In genomic region chr2L:20647240-20647908, dm6 we compare ENCODE assay signal across 1 fruit fly cellular context.
TF ChIP-seq lines count a peak whose summit lies in the region.

No protein-coding gene starts in this region.

TF ChIP-seq in whole organism, embryonic, 481 proteins besides CTCF, POLR2A, EP300 and RAD21 (continued from another document and continues in another):
- no peak for TF ChIP-seq lov (optimal IDR thresholded peaks at IDR 0.05; lab: Kevin White, UChicago)
- TF ChIP-seq lov (GFP tag; IDR thresholded peaks at IDR 0.05; lab: Robert Waterston, UW), result no peak
- peak; percentile 65 for TF ChIP-seq Dp (GFP tag; optimal IDR thresholded peaks at IDR 0.05; lab: Kevin White, UChicago)
- no peak for TF ChIP-seq CG11085 (GFP tag; IDR thresholded peaks at IDR 0.05; lab: Robert Waterston, UW)
- TF ChIP-seq ac (GFP tag; optimal IDR thresholded peaks at IDR 0.05; lab: Kevin White, UChicago), result no peak
- TF ChIP-seq CG8924 (tag; optimal IDR thresholded peaks at IDR 0.05; lab: Kevin White, UChicago), result no peak
- TF ChIP-seq fru (optimal IDR thresholded peaks at IDR 0.05; lab: Kevin White, UChicago), result no peak
- TF ChIP-seq CG3838 (GFP tag; optimal IDR thresholded peaks at IDR 0.05; lab: Kevin White, UChicago), result no peak
- no peak for TF ChIP-seq CG10321 (GFP tag; IDR thresholded peaks at IDR 0.05; lab: Robert Waterston, UW)
- TF ChIP-seq CG15696 (tag; optimal IDR thresholded peaks at IDR 0.05; lab: Kevin White, UChicago), result no peak
- TF ChIP-seq Vsx1 (GFP tag; optimal IDR thresholded peaks at IDR 0.05; lab: Kevin White, UChicago), result no peak
- TF ChIP-seq danr (GFP tag; IDR thresholded peaks at IDR 0.05; lab: Robert Waterston, UW), result no peak
- TF ChIP-seq CG2129 (GFP tag; IDR thresholded peaks at IDR 0.05; lab: Robert Waterston, UW; ENCODE audit: partially characterized antibody), result no peak
- no peak for TF ChIP-seq NC2α (GFP tag; optimal IDR thresholded peaks at IDR 0.05; lab: Kevin White, UChicago)
- TF ChIP-seq CG17912 (GFP tag; optimal IDR thresholded peaks at IDR 0.05; lab: Kevin White, UChicago), result no peak
- TF ChIP-seq CG31441 (GFP tag; IDR thresholded peaks at IDR 0.05; lab: Robert Waterston, UW), result no peak
- no peak for TF ChIP-seq zfh2 (GFP tag; optimal IDR thresholded peaks at IDR 0.05; lab: Kevin White, UChicago)
- TF ChIP-seq CG9932 (GFP tag; IDR thresholded peaks at IDR 0.05; lab: Robert Waterston, UW), result no peak
- peak; percentile 49 for TF ChIP-seq trem (tag; optimal IDR thresholded peaks at IDR 0.05; lab: Kevin White, UChicago)
- TF ChIP-seq Drgx (GFP tag; IDR thresholded peaks at IDR 0.05; lab: Robert Waterston, UW), result no peak
- no peak for TF ChIP-seq Hr78 (GFP tag; optimal IDR thresholded peaks at IDR 0.05; lab: Kevin White, UChicago)
- TF ChIP-seq CG2120 (GFP tag; optimal IDR thresholded peaks at IDR 0.05; lab: Kevin White, UChicago), result no peak
- TF ChIP-seq esg (GFP tag; conservative IDR thresholded peaks at IDR 0.05; lab: Robert Waterston, UW), result no peak
- no peak for TF ChIP-seq CG10979 (tag; optimal IDR thresholded peaks at IDR 0.05; lab: Kevin White, UChicago)
- TF ChIP-seq CG15073 (GFP tag; optimal IDR thresholded peaks at IDR 0.05; lab: Kevin White, UChicago), result no peak
- TF ChIP-seq org-1 (GFP tag; optimal IDR thresholded peaks at IDR 0.05; lab: Kevin White, UChicago), result no peak
- peak; percentile 63 for TF ChIP-seq CG12659 (GFP tag; optimal IDR thresholded peaks at IDR 0.05; lab: Kevin White, UChicago)
- no peak for TF ChIP-seq CG17361 (GFP tag; IDR thresholded peaks at IDR 0.05; lab: Robert Waterston, UW)
- peak; percentile 50 for TF ChIP-seq nmo (GFP tag; optimal IDR thresholded peaks at IDR 0.05; lab: Kevin White, UChicago)
- TF ChIP-seq Scr (GFP tag; IDR thresholded peaks at IDR 0.05; lab: Robert Waterston, UW; ENCODE audit: partially characterized antibody), result no peak
- no peak for TF ChIP-seq CG12071 (GFP tag; optimal IDR thresholded peaks at IDR 0.05; lab: Kevin White, UChicago)
- no peak for TF ChIP-seq cwo (GFP tag; optimal IDR thresholded peaks at IDR 0.05; lab: Kevin White, UChicago)
- no peak for TF ChIP-seq CG3407 (GFP tag; optimal IDR thresholded peaks at IDR 0.05; lab: Kevin White, UChicago)
- no peak for TF ChIP-seq Doc2 (GFP tag; IDR thresholded peaks at IDR 0.05; lab: Robert Waterston, UW)
- no peak for TF ChIP-seq ERR (GFP tag; optimal IDR thresholded peaks at IDR 0.05; lab: Kevin White, UChicago)
- peak in 1 of 2 experiments; percentile 73 for TF ChIP-seq crp (GFP tag; optimal IDR thresholded peaks at IDR 0.05; lab: Kevin White, UChicago)
- no peak for TF ChIP-seq CG4404 (GFP tag; IDR thresholded peaks at IDR 0.05; lab: Robert Waterston, UW)
- peak; percentile 9 for TF ChIP-seq Bteb2 (GFP tag; optimal IDR thresholded peaks at IDR 0.05; lab: Kevin White, UChicago)
- no peak for TF ChIP-seq chn (GFP tag; optimal IDR thresholded peaks at IDR 0.05; lab: Kevin White, UChicago)
- no peak for TF ChIP-seq sr (GFP tag; IDR thresholded peaks at IDR 0.05; lab: Robert Waterston, UW)
- no peak for TF ChIP-seq CG12236 (GFP tag; optimal IDR thresholded peaks at IDR 0.05; lab: Kevin White, UChicago)
- no peak for TF ChIP-seq Taf1 (GFP tag; IDR thresholded peaks at IDR 0.05; lab: Robert Waterston, UW)
- peak; percentile 74 for TF ChIP-seq pzg (GFP tag; optimal IDR thresholded peaks at IDR 0.05; lab: Kevin White, UChicago)
- TF ChIP-seq Camta (GFP tag; optimal IDR thresholded peaks at IDR 0.05; lab: Kevin White, UChicago), result no peak
- no peak for TF ChIP-seq Nf-YA (GFP tag; IDR thresholded peaks at IDR 0.05; lab: Robert Waterston, UW)
- no peak for TF ChIP-seq corto (GFP tag; optimal IDR thresholded peaks at IDR 0.05; lab: Kevin White, UChicago)
- TF ChIP-seq gce (GFP tag; IDR thresholded peaks at IDR 0.05; lab: Robert Waterston, UW), result no peak
- TF ChIP-seq CG10147 (GFP tag; optimal IDR thresholded peaks at IDR 0.05; lab: Kevin White, UChicago), result peak; percentile 4
- no peak for TF ChIP-seq CG12942 (GFP tag; optimal IDR thresholded peaks at IDR 0.05; lab: Kevin White, UChicago)
- TF ChIP-seq ara (GFP tag; IDR thresholded peaks at IDR 0.05; lab: Robert Waterston, UW), result no peak
- TF ChIP-seq abd-A (tag; optimal IDR thresholded peaks at IDR 0.05; lab: Kevin White, UChicago), result no peak
- no peak for TF ChIP-seq CG10274 (GFP tag; optimal IDR thresholded peaks at IDR 0.05; lab: Kevin White, UChicago)
- TF ChIP-seq CG12219 (GFP tag; optimal IDR thresholded peaks at IDR 0.05; lab: Kevin White, UChicago), result no peak
- peak; percentile 7 for TF ChIP-seq CG13624 (GFP tag; optimal IDR thresholded peaks at IDR 0.05; lab: Kevin White, UChicago)
- TF ChIP-seq CG11456 (GFP tag; IDR thresholded peaks at IDR 0.05; lab: Robert Waterston, UW), result no peak
- TF ChIP-seq CG13287 (GFP tag; IDR thresholded peaks at IDR 0.05; lab: Robert Waterston, UW; ENCODE audit: partially characterized antibody), result no peak
- TF ChIP-seq jigr1 (GFP tag; IDR thresholded peaks at IDR 0.05; lab: Robert Waterston, UW), result no peak
- peak; percentile 30 for TF ChIP-seq Lhr (GFP tag; optimal IDR thresholded peaks at IDR 0.05; lab: Kevin White, UChicago)
- no peak for TF ChIP-seq kni (GFP tag; optimal IDR thresholded peaks at IDR 0.05; lab: Kevin White, UChicago)
- no peak for TF ChIP-seq CkIIα-i1 (GFP tag; IDR thresholded peaks at IDR 0.05; lab: Robert Waterston, UW)
- TF ChIP-seq caup (GFP tag; optimal IDR thresholded peaks at IDR 0.05; lab: Kevin White, UChicago; ENCODE audit: severe bottlenecking), result no peak
- TF ChIP-seq CG8359 (GFP tag; optimal IDR thresholded peaks at IDR 0.05; lab: Kevin White, UChicago; ENCODE audit: borderline replicate concordance), result no peak
- TF ChIP-seq CG10959 (GFP tag; IDR thresholded peaks at IDR 0.05; lab: Robert Waterston, UW), result no peak
- TF ChIP-seq CG31224 (GFP tag; IDR thresholded peaks at IDR 0.05; lab: Robert Waterston, UW), result no peak
- TF ChIP-seq fd64A (GFP tag; optimal IDR thresholded peaks at IDR 0.05; lab: Kevin White, UChicago), result no peak
- no peak for TF ChIP-seq B-H1 (GFP tag; IDR thresholded peaks at IDR 0.05; lab: Robert Waterston, UW)
- TF ChIP-seq Mad (GFP tag; optimal IDR thresholded peaks at IDR 0.05; lab: Kevin White, UChicago), result no peak
- no peak for TF ChIP-seq h (optimal IDR thresholded peaks at IDR 0.05; lab: Kevin White, UChicago)
- TF ChIP-seq rib (GFP tag; IDR thresholded peaks at IDR 0.05; lab: Robert Waterston, UW), result no peak
- no peak for TF ChIP-seq bsh (GFP tag; optimal IDR thresholded peaks at IDR 0.05; lab: Kevin White, UChicago)
- peak; percentile 58 for TF ChIP-seq stwl (tag; optimal IDR thresholded peaks at IDR 0.05; lab: Kevin White, UChicago)
- TF ChIP-seq Sox100B (GFP tag; optimal IDR thresholded peaks at IDR 0.05; lab: Kevin White, UChicago), result no peak
- peak; percentile 11 for TF ChIP-seq Fer3 (tag; optimal IDR thresholded peaks at IDR 0.05; lab: Kevin White, UChicago)
- no peak for TF ChIP-seq CG9215 (GFP tag; IDR thresholded peaks at IDR 0.05; lab: Robert Waterston, UW)
- TF ChIP-seq zen2 (GFP tag; IDR thresholded peaks at IDR 0.05; lab: Robert Waterston, UW; ENCODE audit: partially characterized antibody), result no peak
- no peak for TF ChIP-seq CG6683 (GFP tag; optimal IDR thresholded peaks at IDR 0.05; lab: Kevin White, UChicago)
- TF ChIP-seq bcd (GFP tag; optimal IDR thresholded peaks at IDR 0.05; lab: Kevin White, UChicago), result no peak
- no peak for TF ChIP-seq nerfin-2 (GFP tag; IDR thresholded peaks at IDR 0.05; lab: Robert Waterston, UW; ENCODE audit: partially characterized antibody)
- TF ChIP-seq MESR4 (GFP tag; optimal IDR thresholded peaks at IDR 0.05; lab: Kevin White, UChicago), result peak; percentile 100
- TF ChIP-seq CG1602 (GFP tag; optimal IDR thresholded peaks at IDR 0.05; lab: Kevin White, UChicago), result no peak
- no peak for TF ChIP-seq Hmr (GFP tag; optimal IDR thresholded peaks at IDR 0.05; lab: Kevin White, UChicago)
- no peak for TF ChIP-seq pum (GFP tag; optimal IDR thresholded peaks at IDR 0.05; lab: Kevin White, UChicago)
- no peak for TF ChIP-seq CG7357 (GFP tag; IDR thresholded peaks at IDR 0.05; lab: Robert Waterston, UW)
- no peak for TF ChIP-seq mirr (GFP tag; optimal IDR thresholded peaks at IDR 0.05; lab: Kevin White, UChicago)
- no peak for TF ChIP-seq CG11398 (GFP tag; optimal IDR thresholded peaks at IDR 0.05; lab: Kevin White, UChicago)
- TF ChIP-seq Dref (GFP tag; IDR thresholded peaks at IDR 0.05; lab: Robert Waterston, UW), result no peak
- no peak for TF ChIP-seq CG4282 (GFP tag; optimal IDR thresholded peaks at IDR 0.05; lab: Kevin White, UChicago)
- no peak for TF ChIP-seq D (optimal IDR thresholded peaks at IDR 0.05; lab: Kevin White, UChicago)
- TF ChIP-seq D (GFP tag; optimal IDR thresholded peaks at IDR 0.05; lab: Kevin White, UChicago), result no peak
- no peak for TF ChIP-seq mam (GFP tag; optimal IDR thresholded peaks at IDR 0.05; lab: Kevin White, UChicago)
- TF ChIP-seq CG14441 (GFP tag; IDR thresholded peaks at IDR 0.05; lab: Robert Waterston, UW), result no peak
- no peak for TF ChIP-seq Hsf (GFP tag; optimal IDR thresholded peaks at IDR 0.05; lab: Kevin White, UChicago)
- TF ChIP-seq Abd-B (GFP tag; optimal IDR thresholded peaks at IDR 0.05; lab: Kevin White, UChicago), result no peak
- no peak for TF ChIP-seq Antp (GFP tag; optimal IDR thresholded peaks at IDR 0.05; lab: Kevin White, UChicago)
- TF ChIP-seq CG9817 (tag; optimal IDR thresholded peaks at IDR 0.05; lab: Kevin White, UChicago), result no peak
- TF ChIP-seq CG34376 (GFP tag; optimal IDR thresholded peaks at IDR 0.05; lab: Kevin White, UChicago), result no peak
- peak; percentile 21 for TF ChIP-seq CoRest (tag; optimal IDR thresholded peaks at IDR 0.05; lab: Kevin White, UChicago)
- no peak for TF ChIP-seq Hmx (GFP tag; optimal IDR thresholded peaks at IDR 0.05; lab: Kevin White, UChicago)
- TF ChIP-seq nau (GFP tag; optimal IDR thresholded peaks at IDR 0.05; lab: Kevin White, UChicago), result no peak
- TF ChIP-seq CG32532 (GFP tag; IDR thresholded peaks at IDR 0.05; lab: Robert Waterston, UW), result no peak
- no peak for TF ChIP-seq Hand (GFP tag; optimal IDR thresholded peaks at IDR 0.05; lab: Kevin White, UChicago)
- TF ChIP-seq dan (GFP tag; IDR thresholded peaks at IDR 0.05; lab: Robert Waterston, UW), result no peak
- no peak for TF ChIP-seq pfk (GFP tag; optimal IDR thresholded peaks at IDR 0.05; lab: Kevin White, UChicago)
- TF ChIP-seq Ptx1 (GFP tag; IDR thresholded peaks at IDR 0.05; lab: Robert Waterston, UW), result no peak
- TF ChIP-seq CG16815 (GFP tag; optimal IDR thresholded peaks at IDR 0.05; lab: Kevin White, UChicago), result no peak
- TF ChIP-seq Spps (tag; optimal IDR thresholded peaks at IDR 0.05; lab: Kevin White, UChicago), result no peak
- TF ChIP-seq CG9727 (GFP tag; optimal IDR thresholded peaks at IDR 0.05; lab: Kevin White, UChicago), result no peak
- TF ChIP-seq maf-S (GFP tag; optimal IDR thresholded peaks at IDR 0.05; lab: Kevin White, UChicago), result no peak
- no peak for TF ChIP-seq ci (GFP tag; IDR thresholded peaks at IDR 0.05; lab: Robert Waterston, UW)
- no peak for TF ChIP-seq aop (GFP tag; IDR thresholded peaks at IDR 0.05; lab: Robert Waterston, UW)
- no peak for TF ChIP-seq Kr (GFP tag; optimal IDR thresholded peaks at IDR 0.05; lab: Kevin White, UChicago)
- no peak for TF ChIP-seq Bgb (GFP tag; IDR thresholded peaks at IDR 0.05; lab: Robert Waterston, UW; ENCODE audit: partially characterized antibody)
- peak; percentile 5 for TF ChIP-seq her (GFP tag; optimal IDR thresholded peaks at IDR 0.05; lab: Kevin White, UChicago)
- no peak for TF ChIP-seq CG12104 (GFP tag; optimal IDR thresholded peaks at IDR 0.05; lab: Kevin White, UChicago)
- TF ChIP-seq CG17802 (tag; optimal IDR thresholded peaks at IDR 0.05; lab: Kevin White, UChicago), result no peak
- TF ChIP-seq CG9876 (GFP tag; optimal IDR thresholded peaks at IDR 0.05; lab: Kevin White, UChicago), result no peak
- peak; percentile 96 for TF ChIP-seq dm (GFP tag; optimal IDR thresholded peaks at IDR 0.05; lab: Kevin White, UChicago)
- TF ChIP-seq CG15514 (GFP tag; optimal IDR thresholded peaks at IDR 0.05; lab: Kevin White, UChicago), result peak; percentile 32
- TF ChIP-seq CG10267 (tag; optimal IDR thresholded peaks at IDR 0.05; lab: Kevin White, UChicago), result peak; percentile 24
- no peak for TF ChIP-seq CG31365 (tag; optimal IDR thresholded peaks at IDR 0.05; lab: Kevin White, UChicago)
- no peak for TF ChIP-seq CG3847 (GFP tag; IDR thresholded peaks at IDR 0.05; lab: Robert Waterston, UW)
- no peak for TF ChIP-seq Usf (GFP tag; optimal IDR thresholded peaks at IDR 0.05; lab: Kevin White, UChicago)
- TF ChIP-seq CG8281 (tag; optimal IDR thresholded peaks at IDR 0.05; lab: Kevin White, UChicago), result no peak
- no peak for TF ChIP-seq psq (GFP tag; optimal IDR thresholded peaks at IDR 0.05; lab: Kevin White, UChicago)
- no peak for TF ChIP-seq vnd (GFP tag; IDR thresholded peaks at IDR 0.05; lab: Robert Waterston, UW; ENCODE audit: partially characterized antibody)
- no peak for TF ChIP-seq CG18262 (tag; optimal IDR thresholded peaks at IDR 0.05; lab: Kevin White, UChicago)
- no peak for TF ChIP-seq PHDP (tag; optimal IDR thresholded peaks at IDR 0.05; lab: Kevin White, UChicago)
- no peak for TF ChIP-seq NK7.1 (GFP tag; optimal IDR thresholded peaks at IDR 0.05; lab: Kevin White, UChicago)
- no peak for TF ChIP-seq CG18011 (GFP tag; optimal IDR thresholded peaks at IDR 0.05; lab: Kevin White, UChicago)
- TF ChIP-seq gt (GFP tag; IDR thresholded peaks at IDR 0.05; lab: Robert Waterston, UW), result no peak
- no peak for TF ChIP-seq CG42726 (GFP tag; IDR thresholded peaks at IDR 0.05; lab: Robert Waterston, UW; ENCODE audit: partially characterized antibody)
- no peak for TF ChIP-seq Jarid2 (GFP tag; optimal IDR thresholded peaks at IDR 0.05; lab: Kevin White, UChicago)
- TF ChIP-seq CG2889 (GFP tag; IDR thresholded peaks at IDR 0.05; lab: Robert Waterston, UW), result no peak
- no peak for TF ChIP-seq CG5953 (GFP tag; IDR thresholded peaks at IDR 0.05; lab: Robert Waterston, UW)
- no peak for TF ChIP-seq row (GFP tag; IDR thresholded peaks at IDR 0.05; lab: Robert Waterston, UW)
- no peak for TF ChIP-seq p53 (GFP tag; optimal IDR thresholded peaks at IDR 0.05; lab: Kevin White, UChicago)
- TF ChIP-seq CG1792 (GFP tag; optimal IDR thresholded peaks at IDR 0.05; lab: Kevin White, UChicago), result no peak
- no peak for TF ChIP-seq Dfd (GFP tag; optimal IDR thresholded peaks at IDR 0.05; lab: Kevin White, UChicago)
- no peak for TF ChIP-seq Neu2 (GFP tag; optimal IDR thresholded peaks at IDR 0.05; lab: Kevin White, UChicago; ENCODE audit: borderline replicate concordance)
- TF ChIP-seq odd (GFP tag; optimal IDR thresholded peaks at IDR 0.05; lab: Kevin White, UChicago), result no peak
- TF ChIP-seq nom (GFP tag; optimal IDR thresholded peaks at IDR 0.05; lab: Kevin White, UChicago), result no peak
